Worm (Caenorhabditis elegans): ENCODE results near the gene nhr-57.

DNA sequence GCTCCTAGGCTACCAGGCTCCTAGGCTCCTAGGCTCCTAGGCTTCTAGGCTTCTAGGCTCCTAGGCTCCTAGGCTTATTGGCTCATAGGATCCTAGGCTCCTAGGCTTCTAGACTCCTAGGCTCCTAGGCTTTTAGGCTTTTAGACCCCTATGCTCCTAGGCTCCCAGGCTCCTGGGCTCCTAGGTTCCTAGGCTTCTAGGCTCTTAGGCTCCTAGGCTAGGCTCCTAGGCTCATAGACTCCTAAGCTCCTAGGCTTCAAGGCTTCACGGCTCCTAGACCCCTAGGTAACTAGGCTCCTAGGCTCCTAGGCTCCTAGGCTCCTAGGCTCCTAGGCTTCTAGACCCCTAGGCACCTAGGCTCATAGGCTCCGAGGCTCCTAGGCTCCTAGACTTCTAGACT, 19.7 kb downstream of the nhr-57 start:
- TF ChIP-seq elt-1 (tag; optimal IDR thresholded peaks at IDR 0.05) (no peak), unc-39 (tag; optimal IDR thresholded peaks at IDR 0.05) (no peak), snpc-4 (tag; optimal IDR thresholded peaks at IDR 0.05) (no peak), nhr-11 (tag; optimal IDR thresholded peaks at IDR 0.05) (no peak), tbx-2 (tag; optimal IDR thresholded peaks at IDR 0.05) (no peak), ama-1 (optimal IDR thresholded peaks at IDR 0.05) (no peak), fkh-2 (tag; optimal IDR thresholded peaks at IDR 0.05) (no peak), skn-1 (tag; optimal IDR thresholded peaks at IDR 0.05) (no peak), nhr-23 (tag; optimal IDR thresholded peaks at IDR 0.05) (no peak), nhr-77 (tag; optimal IDR thresholded peaks at IDR 0.05) (no peak), unc-62 (GFP tag; optimal IDR thresholded peaks at IDR 0.05) (no peak), nhr-28 (tag; optimal IDR thresholded peaks at IDR 0.05) (no peak)
